Fruit fly (Drosophila melanogaster) whole organism, embryonic: ENCODE results near the gene CG43993.
A peak's percentile ranks its signal among the peaks of the same experiment; 100 is the strongest.

Source experiments
- BEAF-32 ChIP-seq: fragments of 200-800 bp; sonication (Bioruptor generic); optimal IDR thresholded peaks from 3 replicates; lab custom pipeline; 2017; ENCODE audit warnings: missing biosample characterization, missing genetic modification characterization, mild to moderate bottlenecking, moderate library complexity, missing genetic modification reagents
- Bteb2 ChIP-seq: fragments of 200-800 bp; sonication (Bioruptor generic); optimal IDR thresholded peaks from 2 replicates; lab custom pipeline; 2016; ENCODE audit warnings: missing biosample characterization, missing genetic modification characterization
- CG1024 ChIP-seq: fragments of 200-800 bp; sonication (Bioruptor generic); IDR thresholded peaks from 2 replicates; pipeline ENCODE4 v1.3.6; 2022; ENCODE audit warnings: missing biosample characterization, missing genetic modification characterization
- CG10366 ChIP-seq: fragments of 200-800 bp; sonication (Bioruptor generic); IDR thresholded peaks from 2 replicates; pipeline ENCODE4 v1.3.6; 2022; ENCODE audit warnings: missing biosample characterization, missing genetic modification characterization
- CG10431 ChIP-seq: fragments of 200-800 bp; sonication (Bioruptor generic); optimal IDR thresholded peaks from 3 replicates; lab custom pipeline; 2018; ENCODE audit warnings: missing biosample characterization, mild to moderate bottlenecking, missing genetic modification characterization
- CG10543 ChIP-seq: fragments of 200-800 bp; sonication (Bioruptor generic); optimal IDR thresholded peaks from 3 replicates; lab custom pipeline; 2017; ENCODE audit warnings: missing biosample characterization, mild to moderate bottlenecking, missing genetic modification characterization, moderate library complexity
- CG11504 ChIP-seq: fragments of 200-800 bp; sonication (Bioruptor generic); optimal IDR thresholded peaks from 3 replicates; lab custom pipeline; 2019; ENCODE audit warnings: missing biosample characterization, mild to moderate bottlenecking, missing genetic modification characterization, moderate library complexity
- CG12391 ChIP-seq: fragments of 200-800 bp; sonication (Bioruptor generic); optimal IDR thresholded peaks from 3 replicates; lab custom pipeline; 2018; ENCODE audit warnings: missing biosample characterization, mild to moderate bottlenecking, missing genetic modification characterization, moderate library complexity
- CG12769 ChIP-seq: fragments of 200-800 bp; sonication (Bioruptor generic); optimal IDR thresholded peaks from 2 replicates; lab custom pipeline; 2019; ENCODE audit warnings: missing biosample characterization, mild to moderate bottlenecking, missing genetic modification characterization, moderate library complexity
- CG14050 ChIP-seq: fragments of 200-800 bp; sonication (Bioruptor generic); IDR thresholded peaks from 3 replicates; pipeline ENCODE4 v1.3.6; 2022; ENCODE audit warnings: missing biosample characterization, missing genetic modification characterization
- CG17186 ChIP-seq: fragments of 200-800 bp; sonication (Bioruptor generic); optimal IDR thresholded peaks from 3 replicates; lab custom pipeline; 2017; ENCODE audit warnings: missing biosample characterization, missing genetic modification reagents, missing genetic modification characterization
- CG18011 ChIP-seq: fragments of 200-800 bp; sonication (Bioruptor generic); optimal IDR thresholded peaks from 2 replicates; lab custom pipeline; 2017; ENCODE audit warnings: missing biosample characterization, missing genetic modification characterization, mild to moderate bottlenecking, moderate library complexity, missing genotype
- CG2199 ChIP-seq: fragments of 200-800 bp; sonication (Bioruptor generic); IDR thresholded peaks from 3 replicates; pipeline ENCODE4 v1.3.6; 2022; ENCODE audit warnings: missing biosample characterization, missing genetic modification characterization
- CG2202 ChIP-seq: fragments of 200-800 bp; sonication (Bioruptor generic); optimal IDR thresholded peaks from 2 replicates; lab custom pipeline; 2018; ENCODE audit warnings: missing biosample characterization, mild to moderate bottlenecking, missing genetic modification characterization
- CG2875 ChIP-seq: fragments of 200-800 bp; sonication (Bioruptor generic); optimal IDR thresholded peaks from 2 replicates; lab custom pipeline; 2017; ENCODE audit warnings: missing biosample characterization, mild to moderate bottlenecking, missing genetic modification characterization, missing genetic modification reagents
- CG32767 ChIP-seq: fragments of 200-800 bp; sonication (Bioruptor generic); IDR thresholded peaks from 2 replicates; pipeline ENCODE4 v1.3.6; 2022; ENCODE audit warnings: missing biosample characterization, missing genetic modification characterization
- CG3281 ChIP-seq: fragments of 200-800 bp; sonication (Bioruptor generic); optimal IDR thresholded peaks from 3 replicates; lab custom pipeline; 2017; ENCODE audit warnings: missing biosample characterization, mild to moderate bottlenecking, missing genetic modification characterization
- CG33213 ChIP-seq: fragments of 200-800 bp; sonication (Bioruptor generic); optimal IDR thresholded peaks from 3 replicates; lab custom pipeline; 2016; ENCODE audit warnings: missing biosample characterization, missing genetic modification characterization
- CG4707 ChIP-seq: fragments of 200-800 bp; sonication (Bioruptor generic); optimal IDR thresholded peaks from 2 replicates; lab custom pipeline; 2018; ENCODE audit warnings: missing biosample characterization, mild to moderate bottlenecking, missing genetic modification characterization, moderate library complexity
- CG4820 ChIP-seq: fragments of 200-800 bp; sonication (Bioruptor generic); optimal IDR thresholded peaks from 3 replicates; lab custom pipeline; 2016; ENCODE audit warnings: missing biosample characterization, missing genetic modification characterization
- CG6765 ChIP-seq: fragments of 200-800 bp; sonication (Bioruptor generic); optimal IDR thresholded peaks from 3 replicates; lab custom pipeline; 2017; ENCODE audit warnings: missing biosample characterization, mild to moderate bottlenecking, missing genetic modification characterization
- CG7839 ChIP-seq: fragments of 200-800 bp; sonication (Bioruptor generic); optimal IDR thresholded peaks from 3 replicates; lab custom pipeline; 2018; ENCODE audit warnings: missing biosample characterization, mild to moderate bottlenecking, missing genetic modification characterization, moderate library complexity
- CG9797 ChIP-seq: fragments of 200-800 bp; sonication (Bioruptor generic); optimal IDR thresholded peaks from 3 replicates; lab custom pipeline; 2018; ENCODE audit warnings: missing biosample characterization, mild to moderate bottlenecking, missing genetic modification characterization
- ERR ChIP-seq: fragments of 200-800 bp; sonication (Bioruptor generic); optimal IDR thresholded peaks from 2 replicates; lab custom pipeline; 2016; ENCODE audit warnings: missing biosample characterization, missing genetic modification characterization
- Gsc ChIP-seq: fragments of 200-800 bp; sonication (Bioruptor generic); IDR thresholded peaks from 2 replicates; pipeline ENCODE4 v1.3.6; 2022; ENCODE audit warnings: missing biosample characterization, missing genetic modification characterization
- Hey ChIP-seq: fragments of 200-800 bp; sonication (Bioruptor generic); optimal IDR thresholded peaks from 3 replicates; lab custom pipeline; 2018; ENCODE audit warnings: missing biosample characterization, mild to moderate bottlenecking, missing genetic modification characterization
- Hr3 ChIP-seq: fragments of 200-800 bp; sonication (Bioruptor generic); optimal IDR thresholded peaks from 3 replicates; lab custom pipeline; 2016; ENCODE audit warnings: missing biosample characterization, missing genetic modification characterization
- Hr51 ChIP-seq, 2 experiments: fragments of 200-800 bp; sonication (Bioruptor generic); optimal IDR thresholded peaks; 2 replicates in 1 of 2; 3 replicates in 1 of 2; lab custom pipeline; 2016 to 2018; ENCODE audit warnings: missing biosample characterization in 2 of 2, missing genetic modification characterization in 2 of 2, mild to moderate bottlenecking in 1 of 2, moderate library complexity in 1 of 2
- Hsf ChIP-seq: fragments of 200-800 bp; sonication (Bioruptor generic); optimal IDR thresholded peaks from 3 replicates; lab custom pipeline; 2016; ENCODE audit warnings: missing biosample characterization, missing genetic modification characterization
- Med ChIP-seq: fragments of 200-800 bp; sonication (Bioruptor generic); peaks from one replicate; lab custom pipeline; 2016; ENCODE audit warnings: missing biosample characterization, missing genetic modification characterization, mild to moderate bottlenecking, inconsistent platforms, moderate library complexity
- Mrtf ChIP-seq: fragments of 200-800 bp; sonication (Bioruptor generic); IDR thresholded peaks from 3 replicates; pipeline ENCODE4 v1.3.6; 2022; ENCODE audit warnings: missing biosample characterization, missing genetic modification characterization
- Ptx1 ChIP-seq: fragments of 200-800 bp; sonication (Bioruptor generic); IDR thresholded peaks from 2 replicates; pipeline ENCODE4 v1.3.6; 2022; ENCODE audit warnings: missing biosample characterization, missing genetic modification characterization
- TFAM ChIP-seq: fragments of 200-800 bp; sonication (Bioruptor generic); optimal IDR thresholded peaks from 2 replicates; lab custom pipeline; 2017; ENCODE audit warnings: missing biosample characterization, missing genetic modification characterization, inconsistent platforms
- Tbp ChIP-seq: fragments of >200 bp; optimal IDR thresholded peaks from 2 replicates; lab custom pipeline; 2018; ENCODE audit warnings: missing biosample characterization, missing genetic modification characterization
- abd-A ChIP-seq: fragments of 200-800 bp; sonication (Bioruptor generic); optimal IDR thresholded peaks from 3 replicates; lab custom pipeline; 2019; ENCODE audit warnings: missing biosample characterization, mild to moderate bottlenecking, missing genetic modification characterization, moderate library complexity
- bigmax ChIP-seq: fragments of 200-800 bp; sonication (Bioruptor generic); optimal IDR thresholded peaks from 2 replicates; lab custom pipeline; 2018; ENCODE audit warnings: missing biosample characterization, mild to moderate bottlenecking, missing genetic modification characterization
- dan ChIP-seq: fragments of 200-800 bp; sonication (Bioruptor generic); IDR thresholded peaks from 2 replicates; pipeline ENCODE4 v1.3.6; 2022; ENCODE audit warnings: missing biosample characterization, missing genetic modification characterization
- gcm ChIP-seq: fragments of 200-800 bp; sonication (Bioruptor generic); optimal IDR thresholded peaks from 2 replicates; lab custom pipeline; 2019; ENCODE audit warnings: missing biosample characterization, mild to moderate bottlenecking, missing genetic modification characterization, moderate library complexity
- lab ChIP-seq: fragments of 200-800 bp; sonication (Bioruptor generic); optimal IDR thresholded peaks from 3 replicates; lab custom pipeline; 2017; ENCODE audit warnings: missing biosample characterization, missing genetic modification characterization, mild to moderate bottlenecking, moderate library complexity, missing genetic modification reagents
- mam ChIP-seq: fragments of 200-800 bp; sonication (Bioruptor generic); optimal IDR thresholded peaks from 3 replicates; lab custom pipeline; 2016; ENCODE audit warnings: missing biosample characterization, missing genetic modification characterization
- nau ChIP-seq: fragments of 200-800 bp; sonication (Bioruptor generic); optimal IDR thresholded peaks from 3 replicates; lab custom pipeline; 2017; ENCODE audit warnings: missing biosample characterization, mild to moderate bottlenecking, missing genetic modification characterization, missing genetic modification reagents
- nerfin-2 ChIP-seq: fragments of 200-800 bp; sonication (Bioruptor generic); IDR thresholded peaks from 2 replicates; pipeline ENCODE4 v1.3.6; 2022; ENCODE audit warnings: missing biosample characterization, missing genetic modification characterization; ENCODE audit not compliant: partially characterized antibody
- p53 ChIP-seq: fragments of 200-800 bp; sonication (Bioruptor generic); optimal IDR thresholded peaks from 2 replicates; lab custom pipeline; 2016; ENCODE audit warnings: missing biosample characterization, missing genetic modification characterization
- ranshi ChIP-seq: fragments of 200-800 bp; sonication (Bioruptor generic); IDR thresholded peaks from 2 replicates; pipeline ENCODE4 v1.3.6; 2022; ENCODE audit warnings: missing biosample characterization, missing genetic modification characterization
- slbo ChIP-seq: fragments of 200-800 bp; sonication (Bioruptor generic); IDR thresholded peaks from 2 replicates; pipeline ENCODE4 v1.3.6; 2022; ENCODE audit warnings: missing biosample characterization, missing genetic modification characterization
- ssp ChIP-seq: fragments of 200-800 bp; sonication (Bioruptor generic); IDR thresholded peaks from 2 replicates; pipeline ENCODE4 v1.3.6; 2022; ENCODE audit warnings: missing biosample characterization, missing genetic modification characterization
- stc ChIP-seq: fragments of 200-800 bp; sonication (Bioruptor generic); IDR thresholded peaks from 2 replicates; pipeline ENCODE4 v1.3.6; 2022; ENCODE audit warnings: missing biosample characterization, missing genetic modification characterization
- trem ChIP-seq: fragments of 200-800 bp; optimal IDR thresholded peaks from 3 replicates; lab custom pipeline; 2019; ENCODE audit warnings: missing biosample characterization, mild to moderate bottlenecking, missing genetic modification characterization, moderate library complexity

CG43993 gene

DNA sequence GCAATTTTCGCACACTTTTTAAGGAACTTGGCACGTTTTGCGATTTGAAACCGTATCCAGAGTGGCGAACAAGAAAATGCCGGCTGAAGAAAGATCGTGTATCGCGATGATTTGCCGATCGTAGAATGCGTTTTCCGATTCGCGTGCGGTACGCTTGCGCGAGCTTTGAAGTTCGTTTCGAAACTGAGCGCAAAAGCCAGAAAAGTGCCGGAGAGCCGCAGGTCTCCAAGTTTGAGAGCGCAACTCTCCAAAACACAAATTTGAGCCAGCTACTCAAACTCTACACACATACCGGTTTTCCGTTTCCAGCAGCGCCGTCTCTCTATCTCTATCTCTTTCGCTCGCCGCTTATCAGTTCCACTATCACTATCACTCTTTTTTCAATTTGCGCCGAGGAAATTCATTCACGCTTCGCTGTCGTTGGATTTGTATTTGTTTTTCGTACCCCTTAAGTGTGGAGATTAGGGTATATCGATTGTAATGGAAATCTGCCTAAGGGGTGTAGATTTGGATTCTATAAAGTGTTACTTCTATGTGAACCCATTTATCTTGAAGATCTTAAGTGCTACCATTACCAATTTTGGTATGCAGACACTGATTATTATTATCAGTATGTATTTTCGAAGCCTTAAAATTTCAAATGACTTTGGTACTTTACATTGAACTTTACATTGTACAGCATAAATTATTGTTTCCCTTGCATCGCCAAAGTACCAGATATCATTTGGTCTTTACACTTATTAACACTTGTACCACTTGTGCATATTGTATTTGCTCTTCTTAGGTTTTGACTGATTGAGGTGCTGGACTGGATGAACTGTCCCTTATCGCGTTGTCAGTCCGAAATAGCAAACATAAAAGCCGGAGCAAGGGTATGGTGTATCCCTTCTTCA, 24.2 kb downstream of the CG43993 start (continued):
- no peak for TF ChIP-seq bigmax (GFP tag; lab: Kevin White, UChicago)
- peak; percentile 42 for TF ChIP-seq slbo (GFP tag; lab: Robert Waterston, UW)
- TF ChIP-seq Hr51 (GFP tag; optimal IDR thresholded peaks at IDR 0.05; lab: Kevin White, UChicago): peak; percentile 31 to 76
- TF ChIP-seq Hr3: peak; percentile 67
- peak; percentile 33 for TF ChIP-seq CG2202 (tag; lab: Kevin White, UChicago)
- peak; percentile 83 for TF ChIP-seq CG4820 (GFP tag; lab: Kevin White, UChicago)
- TF ChIP-seq CG10543 (GFP tag; lab: Kevin White, UChicago): peak; percentile 77
- no peak for TF ChIP-seq abd-A (tag; lab: Kevin White, UChicago)
- TF ChIP-seq lab (GFP tag; lab: Kevin White, UChicago): peak; percentile 68
- no peak for TF ChIP-seq CG9797
- TF ChIP-seq CG32767 (GFP tag; lab: Robert Waterston, UW): no peak; the same call in 1 of the 2 replicates
- peak; percentile 51 for TF ChIP-seq CG17186 (GFP tag; lab: Kevin White, UChicago)
- TF ChIP-seq CG18011: no peak
- peak; percentile 63 for TF ChIP-seq gcm
- TF ChIP-seq ssp (GFP tag; lab: Robert Waterston, UW): peak; percentile 69
- peak; percentile 31 for TF ChIP-seq trem (tag; lab: Kevin White, UChicago)
- TF ChIP-seq Med: peak; percentile 87
- TF ChIP-seq CG3281 (GFP tag; lab: Kevin White, UChicago): peak; percentile 74
- no peak for TF ChIP-seq Gsc
- peak; percentile 81 for TF ChIP-seq Ptx1 (GFP tag; lab: Robert Waterston, UW)
- peak; percentile 73 for TF ChIP-seq CG7839 (tag; lab: Kevin White, UChicago)
- TF ChIP-seq CG10366 (GFP tag; lab: Robert Waterston, UW): peak; percentile 52
- TF ChIP-seq ranshi (GFP tag; lab: Robert Waterston, UW): peak; percentile 26; the same call in 1 of the 2 replicates
- peak; percentile 43 for TF ChIP-seq CG33213
- TF ChIP-seq CG12769: peak; percentile 13
- TF ChIP-seq CG1024: no peak
- no peak for TF ChIP-seq CG4707 (GFP tag; lab: Kevin White, UChicago)
- peak; percentile 73 for TF ChIP-seq CG12391 (tag; lab: Kevin White, UChicago)
- TF ChIP-seq Hsf: peak; percentile 64
- peak; percentile 54; the same call in 1 of the 3 replicates for TF ChIP-seq Mrtf (GFP tag; lab: Robert Waterston, UW)
- peak; percentile 65 for TF ChIP-seq CG2875 (GFP tag; lab: Kevin White, UChicago)
- no peak for TF ChIP-seq Tbp (GFP tag; lab: Kevin White, UChicago)
- peak; percentile 34 for TF ChIP-seq stc
- peak; percentile 45 for TF ChIP-seq mam (GFP tag; lab: Kevin White, UChicago)
- TF ChIP-seq p53: peak; percentile 16
- peak; percentile 79 for TF ChIP-seq CG11504 (tag; lab: Kevin White, UChicago)
- peak; percentile 65 for TF ChIP-seq nau (GFP tag; lab: Kevin White, UChicago)
- TF ChIP-seq CG6765 (GFP tag; lab: Kevin White, UChicago): no peak
- TF ChIP-seq BEAF-32 (GFP tag; lab: Kevin White, UChicago): no peak
- no peak for TF ChIP-seq Hey (tag; lab: Kevin White, UChicago)
- TF ChIP-seq Bteb2 (GFP tag; lab: Kevin White, UChicago): peak; percentile 26
- no peak for TF ChIP-seq nerfin-2 (GFP tag; lab: Robert Waterston, UW)
- TF ChIP-seq TFAM: no peak
- 0 out of 2 replicates have a peak, but pooled peaks have one; percentile 30 for TF ChIP-seq dan (GFP tag; lab: Robert Waterston, UW)
- no peak for TF ChIP-seq CG10431 (GFP tag; lab: Kevin White, UChicago)
- TF ChIP-seq CG14050 (GFP tag; lab: Robert Waterston, UW): peak; percentile 24; the same call in 2 of the 3 replicates
- peak; percentile 65; the same call in 1 of the 3 replicates for TF ChIP-seq CG2199
- TF ChIP-seq ERR (GFP tag; lab: Kevin White, UChicago): peak; percentile 24
